Worm (Caenorhabditis elegans) whole organism, early embryonic: ENCODE measurements around the gene F31F7.2.

Experiments
- B0310.2 ChIP-seq: sonication (generic microtip); optimal IDR thresholded peaks from 2 replicates; lab custom pipeline; 2016; ENCODE audit warnings: mild to moderate bottlenecking, missing genetic modification characterization, missing compliant biosample characterization
- F13C5.2 ChIP-seq: sonication (generic microtip); optimal IDR thresholded peaks from 2 replicates; lab custom pipeline; 2017; ENCODE audit warnings: mild to moderate bottlenecking, missing genetic modification characterization, inconsistent platforms, missing compliant biosample characterization
- aly-1 ChIP-seq: sonication (generic microtip); optimal IDR thresholded peaks from 2 replicates; lab custom pipeline; 2016; ENCODE audit warnings: missing genetic modification characterization, missing compliant biosample characterization
- ama-1 ChIP-seq: fragments of 150-350 bp; optimal IDR thresholded peaks from 2 replicates; lab custom pipeline; 2014
- ceh-13 ChIP-seq: fragments of 200-800 bp; sonication (Bioruptor generic); optimal IDR thresholded peaks from 2 replicates; lab custom pipeline; 2018; ENCODE audit warnings: mild to moderate bottlenecking, missing genetic modification characterization, missing compliant biosample characterization
- ceh-36 ChIP-seq: sonication (generic microtip); optimal IDR thresholded peaks from 2 replicates; lab custom pipeline; 2016; ENCODE audit warnings: missing genetic modification characterization, inconsistent platforms, missing compliant biosample characterization
- ets-7 ChIP-seq: sonication (generic microtip); optimal IDR thresholded peaks from 2 replicates; lab custom pipeline; 2016; ENCODE audit warnings: missing genotype, missing genetic modification characterization, missing compliant biosample characterization
- flt-1 ChIP-seq: fragments of 200-800 bp; sonication (Bioruptor generic); IDR thresholded peaks from 2 replicates; pipeline ENCODE4 v1.3.6; 2022; ENCODE audit warnings: missing genetic modification characterization, missing compliant biosample characterization
- hmbx-1 ChIP-seq: sonication (generic microtip); optimal IDR thresholded peaks from 2 replicates; lab custom pipeline; 2016; ENCODE audit warnings: mild to moderate bottlenecking, missing genetic modification characterization, missing compliant biosample characterization
- hmg-4 ChIP-seq: fragments of 200-800 bp; sonication (Bioruptor generic); optimal IDR thresholded peaks from 2 replicates; lab custom pipeline; 2018; ENCODE audit warnings: mild to moderate bottlenecking, missing genetic modification characterization, missing compliant biosample characterization
- hnd-1 ChIP-seq: sonication (generic microtip); optimal IDR thresholded peaks from 2 replicates; lab custom pipeline; 2016; ENCODE audit warnings: missing genetic modification characterization, missing compliant biosample characterization
- pes-1 ChIP-seq: fragments of 200-800 bp; sonication (Bioruptor generic); IDR thresholded peaks from 2 replicates; pipeline ENCODE4 v1.3.6; 2022; ENCODE audit warnings: missing genetic modification reagents, missing genetic modification characterization, missing compliant biosample characterization
- scrt-1 ChIP-seq: fragments of 200-800 bp; sonication (Bioruptor generic); IDR thresholded peaks from 2 replicates; pipeline ENCODE4 v1.3.6; 2022; ENCODE audit warnings: missing genetic modification characterization, missing compliant biosample characterization
- sea-1 ChIP-seq: fragments of 200-800 bp; sonication (Bioruptor generic); conservative IDR thresholded peaks from 2 replicates; pipeline ENCODE4 v1.3.6; 2022; ENCODE audit warnings: missing genetic modification characterization, missing compliant biosample characterization
- tbx-11 ChIP-seq: fragments of 200-800 bp; sonication (Bioruptor generic); IDR thresholded peaks from 2 replicates; pipeline ENCODE4 v1.3.6; 2022; ENCODE audit warnings: missing genetic modification characterization, missing compliant biosample characterization
- tbx-37 ChIP-seq: fragments of 200-800 bp; sonication (Bioruptor generic); conservative IDR thresholded peaks from 2 replicates; pipeline ENCODE4 v1.3.6; 2022; ENCODE audit warnings: missing genetic modification reagents, missing genetic modification characterization, missing compliant biosample characterization
- tra-4 ChIP-seq: sonication (generic microtip); optimal IDR thresholded peaks from 2 replicates; lab custom pipeline; 2017; ENCODE audit warnings: missing genetic modification characterization, missing compliant biosample characterization

The F31F7.2 gene

ce11 chrV:6286343-6286742, 15.7 kb downstream of the F31F7.2 start, which contains the start of gene srn-1:
Gene srn-1 (minus strand): TSS chrV:6286443.
- TF ChIP-seq hmg-4 (GFP tag; lab: Kevin White, UChicago) (no peak), pes-1 (GFP tag; lab: Robert Waterston, UW) (no peak), hnd-1 (tag; lab: Kevin White, UChicago) (no peak), hmbx-1 (tag; lab: Kevin White, UChicago) (no peak), ceh-36 (no peak), tra-4 (no peak), scrt-1 (GFP tag; lab: Robert Waterston, UW) (no peak), tbx-11 (GFP tag; lab: Robert Waterston, UW) (no peak), ama-1 (lab: Kevin White, UChicago) (no peak), flt-1 (GFP tag; lab: Robert Waterston, UW) (no peak), ets-7 (tag; lab: Kevin White, UChicago) (no peak), tbx-37 (GFP tag; lab: Robert Waterston, UW) (no peak), ceh-13 (GFP tag; lab: Kevin White, UChicago) (no peak), B0310.2 (tag; lab: Kevin White, UChicago) (no peak), sea-1 (GFP tag; lab: Robert Waterston, UW) (no peak), aly-1 (tag; lab: Kevin White, UChicago) (no peak), F13C5.2 (tag; lab: Kevin White, UChicago) (no peak)

ce11 chrV:6288607-6289006, 18.0 kb downstream of the F31F7.2 start, which contains the start of gene K12B6.11:
Gene K12B6.11 (plus strand): TSS chrV:6288907.
- TF ChIP-seq tra-4: no peak
- no peak for TF ChIP-seq hmbx-1 (tag; lab: Kevin White, UChicago)
- TF ChIP-seq pes-1 (GFP tag; lab: Robert Waterston, UW): no peak
- TF ChIP-seq sea-1 (GFP tag; lab: Robert Waterston, UW): no peak
- no peak for TF ChIP-seq hmg-4 (GFP tag; lab: Kevin White, UChicago)
- no peak for TF ChIP-seq ets-7 (tag; lab: Kevin White, UChicago)
- TF ChIP-seq flt-1 (GFP tag; lab: Robert Waterston, UW): no peak
- no peak for TF ChIP-seq ceh-36
- no peak for TF ChIP-seq tbx-11 (GFP tag; lab: Robert Waterston, UW)
- TF ChIP-seq F13C5.2 (tag; lab: Kevin White, UChicago): no peak
- no peak for TF ChIP-seq hnd-1 (tag; lab: Kevin White, UChicago)
- TF ChIP-seq scrt-1 (GFP tag; lab: Robert Waterston, UW): no peak
- TF ChIP-seq aly-1 (tag; lab: Kevin White, UChicago): no peak
- TF ChIP-seq tbx-37 (GFP tag; lab: Robert Waterston, UW): no peak
- no peak for TF ChIP-seq ama-1 (lab: Kevin White, UChicago)
- no peak for TF ChIP-seq B0310.2 (tag; lab: Kevin White, UChicago)

- TF ChIP-seq hnd-1 (tag; lab: Kevin White, UChicago) (no peak), tbx-37 (GFP tag; lab: Robert Waterston, UW) (no peak), tbx-11 (GFP tag; lab: Robert Waterston, UW) (no peak), tra-4 (no peak), F13C5.2 (tag; lab: Kevin White, UChicago) (no peak), ama-1 (lab: Kevin White, UChicago) (no peak), sea-1 (GFP tag; lab: Robert Waterston, UW) (no peak), ceh-36 (no peak), scrt-1 (GFP tag; lab: Robert Waterston, UW) (no peak), aly-1 (tag; lab: Kevin White, UChicago) (no peak), flt-1 (GFP tag; lab: Robert Waterston, UW) (no peak), hmg-4 (GFP tag; lab: Kevin White, UChicago) (no peak)
These were observed 20.6 kb downstream of the F31F7.2 start for ce11 chrV:6291301-6291700.

- TF ChIP-seq ama-1 (lab: Kevin White, UChicago): no peak
- TF ChIP-seq flt-1 (GFP tag; lab: Robert Waterston, UW): no peak
- no peak for TF ChIP-seq hmbx-1 (tag; lab: Kevin White, UChicago)
- no peak for TF ChIP-seq sea-1 (GFP tag; lab: Robert Waterston, UW)
- TF ChIP-seq ceh-13 (GFP tag; lab: Kevin White, UChicago): no peak
- TF ChIP-seq hmg-4 (GFP tag; lab: Kevin White, UChicago): no peak
- TF ChIP-seq hnd-1 (tag; lab: Kevin White, UChicago): no peak
- TF ChIP-seq aly-1 (tag; lab: Kevin White, UChicago): no peak
- TF ChIP-seq ceh-36: no peak
- no peak for TF ChIP-seq tbx-11 (GFP tag; lab: Robert Waterston, UW)
- no peak for TF ChIP-seq ets-7 (tag; lab: Kevin White, UChicago)
- no peak for TF ChIP-seq B0310.2 (tag; lab: Kevin White, UChicago)
- TF ChIP-seq tra-4: no peak
- TF ChIP-seq scrt-1 (GFP tag; lab: Robert Waterston, UW): no peak
- TF ChIP-seq F13C5.2 (tag; lab: Kevin White, UChicago): no peak
These were observed 21.7 kb downstream of the F31F7.2 start, which contains the start of gene K12B6.9 for ce11 chrV:6292401-6292800. Gene K12B6.9 (minus strand): TSS chrV:6292666.

ce11 chrV:6296536-6296935, 25.9 kb downstream of the F31F7.2 start:
- peak; percentile 59; the same call in 1 of the 2 replicates for TF ChIP-seq pes-1 (GFP tag; lab: Robert Waterston, UW)

ce11 chrV:6301046-6301445, 30.4 kb downstream of the F31F7.2 start:
- TF ChIP-seq ama-1 (lab: Kevin White, UChicago) (no peak), aly-1 (tag; lab: Kevin White, UChicago) (no peak), F13C5.2 (tag; lab: Kevin White, UChicago) (no peak), flt-1 (GFP tag; lab: Robert Waterston, UW) (no peak), sea-1 (GFP tag; lab: Robert Waterston, UW) (no peak), tbx-37 (GFP tag; lab: Robert Waterston, UW) (no peak), ets-7 (tag; lab: Kevin White, UChicago) (no peak), hmbx-1 (tag; lab: Kevin White, UChicago) (no peak), ceh-13 (GFP tag; lab: Kevin White, UChicago) (no peak), ceh-36 (no peak), tbx-11 (GFP tag; lab: Robert Waterston, UW) (no peak), scrt-1 (GFP tag; lab: Robert Waterston, UW) (no peak), hnd-1 (tag; lab: Kevin White, UChicago) (no peak), B0310.2 (tag; lab: Kevin White, UChicago) (no peak), tra-4 (no peak), pes-1 (GFP tag; lab: Robert Waterston, UW) (no peak), hmg-4 (GFP tag; lab: Kevin White, UChicago) (no peak)
